Worm (Caenorhabditis elegans): ENCODE measurements around the gene C08F8.9.
A peak's percentile ranks its signal among the peaks of the same experiment; 100 is the strongest.

The C08F8.9 gene

ce11 chrIV:11149454-11150163 lies 28.8 kb downstream of the C08F8.9 start, which contains the start of the genes F01G4.6 and pfd-1 (continued):
- no peak for TF ChIP-seq ceh-22 (tag; optimal IDR thresholded peaks at IDR 0.05)
- no peak for TF ChIP-seq ceh-19 (GFP tag; optimal IDR thresholded peaks at IDR 0.05)
- TF ChIP-seq ref-2 (tag; optimal IDR thresholded peaks at IDR 0.05) = peak; percentile 25
- TF ChIP-seq pqm-1 (tag; optimal IDR thresholded peaks at IDR 0.05) = no peak
- no peak for TF ChIP-seq Y22D7AL.16 (tag; optimal IDR thresholded peaks at IDR 0.05)
- no peak for TF ChIP-seq tbx-7 (tag; optimal IDR thresholded peaks at IDR 0.05)
- TF ChIP-seq ztf-16 (tag; optimal IDR thresholded peaks at IDR 0.05) = no peak
- TF ChIP-seq hlh-15 (tag; optimal IDR thresholded peaks at IDR 0.05) = no peak
- TF ChIP-seq pat-9 (tag; optimal IDR thresholded peaks at IDR 0.05) = no peak
- no peak for TF ChIP-seq che-1 (tag; optimal IDR thresholded peaks at IDR 0.05)
- peak; percentile 14 for TF ChIP-seq ceh-34 (tag; optimal IDR thresholded peaks at IDR 0.05)
- no peak for TF ChIP-seq elt-4 (tag; optimal IDR thresholded peaks at IDR 0.05)
- no peak for TF ChIP-seq hlh-30 (tag; optimal IDR thresholded peaks at IDR 0.05; ENCODE audit: insufficient read depth)
- no peak for TF ChIP-seq K02D7.2 (tag; optimal IDR thresholded peaks at IDR 0.05)
- TF ChIP-seq gmeb-2 (tag; optimal IDR thresholded peaks at IDR 0.05) = peak; percentile 12
- TF ChIP-seq nfya-1 (tag; optimal IDR thresholded peaks at IDR 0.05) = peak; percentile 90
- TF ChIP-seq dve-1 (tag; optimal IDR thresholded peaks at IDR 0.05) = peak; percentile 54
- peak; percentile 46 for TF ChIP-seq unc-42 (tag; optimal IDR thresholded peaks at IDR 0.05)
- TF ChIP-seq odd-2 (tag; optimal IDR thresholded peaks at IDR 0.05) = no peak
- no peak for TF ChIP-seq nhr-232 (tag; optimal IDR thresholded peaks at IDR 0.05)
- TF ChIP-seq hlh-6 (tag; optimal IDR thresholded peaks at IDR 0.05) = no peak
- peak; percentile 66 for TF ChIP-seq pax-1 (tag; optimal IDR thresholded peaks at IDR 0.05)
- no peak for TF ChIP-seq lin-11 (tag; optimal IDR thresholded peaks at IDR 0.05)
- TF ChIP-seq nhr-11 (tag; optimal IDR thresholded peaks at IDR 0.05) = no peak
- no peak for TF ChIP-seq ttx-3 (tag; optimal IDR thresholded peaks at IDR 0.05)
- no peak for TF ChIP-seq ceh-48 (tag; optimal IDR thresholded peaks at IDR 0.05)
- TF ChIP-seq eyg-1 (tag; optimal IDR thresholded peaks at IDR 0.05) = no peak
- peak; percentile 3 for TF ChIP-seq rnt-1 (tag; optimal IDR thresholded peaks at IDR 0.05)
- peak; percentile 11 for TF ChIP-seq F13H6.1 (tag; optimal IDR thresholded peaks at IDR 0.05)

- TF ChIP-seq elt-2 (tag; optimal IDR thresholded peaks at IDR 0.05) (no peak), syd-9 (tag; optimal IDR thresholded peaks at IDR 0.05) (no peak), pha-4 (tag; optimal IDR thresholded peaks at IDR 0.05) (no peak), K09A11.1 (tag; optimal IDR thresholded peaks at IDR 0.05; ENCODE audit: insufficient read depth) (no peak), pag-3 (tag; optimal IDR thresholded peaks at IDR 0.05; ENCODE audit: borderline replicate concordance) (no peak), T23F11.4 (GFP tag; optimal IDR thresholded peaks at IDR 0.05) (no peak), lin-11 (tag; optimal IDR thresholded peaks at IDR 0.05) (no peak), Y22D7AL.16 (tag; optimal IDR thresholded peaks at IDR 0.05) (no peak), unc-3 (GFP tag; conservative IDR thresholded peaks at IDR 0.05) (no peak), unc-3 (tag; optimal IDR thresholded peaks at IDR 0.05) (no peak), ceh-19 (GFP tag; optimal IDR thresholded peaks at IDR 0.05) (no peak), ref-2 (tag; optimal IDR thresholded peaks at IDR 0.05) (no peak), dmd-4 (tag; optimal IDR thresholded peaks at IDR 0.05; ENCODE audit: borderline replicate concordance) (no peak), ceh-2 (tag; optimal IDR thresholded peaks at IDR 0.05) (no peak), madf-2 (tag; optimal IDR thresholded peaks at IDR 0.05) (no peak)
Measured at ce11 chrIV:11148788-11149366, 29.5 kb downstream of the C08F8.9 start.

Measured in whole organism, late embryonic.